Worm (Caenorhabditis elegans): ENCODE results near the gene Y25C1A.14.

DNA sequence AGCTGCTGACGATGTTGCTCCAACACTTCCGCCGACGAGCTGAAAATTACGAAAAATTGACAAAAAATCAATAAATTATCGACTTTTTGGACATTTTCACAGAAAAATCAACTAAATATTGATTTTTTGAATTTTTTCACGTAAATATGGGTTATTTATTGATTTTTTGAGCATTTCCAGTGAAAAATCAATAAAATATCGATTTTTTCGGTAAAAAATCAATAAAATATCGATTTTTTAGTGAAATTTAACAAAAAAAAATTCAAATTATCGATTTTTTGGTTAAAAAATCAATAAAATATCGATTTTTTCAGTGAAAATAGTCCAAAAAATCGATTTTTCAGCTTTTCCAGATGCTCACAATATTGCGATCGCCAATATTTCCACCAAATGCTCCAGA lies 26.6 kb downstream of the Y25C1A.14 start:
- TF ChIP-seq ztf-11 (tag; optimal IDR thresholded peaks at IDR 0.05): no peak
- TF ChIP-seq nhr-25 (tag; optimal IDR thresholded peaks at IDR 0.05): no peak
- TF ChIP-seq ceh-82 (tag; optimal IDR thresholded peaks at IDR 0.05): no peak

Data from whole organism, L3 larva.